Fruit fly (Drosophila melanogaster) whole organism, embryonic: ENCODE measurements around the gene sxe2.

ENCODE experiments used
- C15 ChIP-seq: fragments of 200-800 bp; sonication (Bioruptor generic); IDR thresholded peaks from 3 replicates; pipeline ENCODE4 v1.3.6; 2022; ENCODE audit warnings: missing biosample characterization, missing genetic modification characterization
- CG10209 ChIP-seq: fragments of 200-800 bp; sonication (Bioruptor generic); optimal IDR thresholded peaks from 3 replicates; lab custom pipeline; 2017; ENCODE audit warnings: missing biosample characterization, mild to moderate bottlenecking, missing genetic modification characterization, missing genetic modification reagents
- CG1024 ChIP-seq: fragments of 200-800 bp; sonication (Bioruptor generic); IDR thresholded peaks from 2 replicates; pipeline ENCODE4 v1.3.6; 2022; ENCODE audit warnings: missing biosample characterization, missing genetic modification characterization
- CG10274 ChIP-seq: fragments of 200-800 bp; sonication (Bioruptor generic); optimal IDR thresholded peaks from 3 replicates; lab custom pipeline; 2017; ENCODE audit warnings: missing biosample characterization, mild to moderate bottlenecking, missing genetic modification characterization
- CG10321 ChIP-seq: fragments of 200-800 bp; sonication (Bioruptor generic); IDR thresholded peaks from 2 replicates; pipeline ENCODE4 v1.3.6; 2022; ENCODE audit warnings: missing biosample characterization, missing genetic modification characterization
- CG11456 ChIP-seq: fragments of 200-800 bp; sonication (Bioruptor generic); IDR thresholded peaks from 3 replicates; pipeline ENCODE4 v1.3.6; 2022; ENCODE audit warnings: missing biosample characterization, missing genetic modification characterization
- CG12071 ChIP-seq: fragments of 200-800 bp; sonication (Bioruptor generic); optimal IDR thresholded peaks from 3 replicates; lab custom pipeline; 2018; ENCODE audit warnings: missing biosample characterization, mild to moderate bottlenecking, missing genetic modification characterization
- CG12219 ChIP-seq: fragments of 200-800 bp; sonication (Bioruptor generic); optimal IDR thresholded peaks from 3 replicates; lab custom pipeline; 2018; ENCODE audit warnings: missing biosample characterization, mild to moderate bottlenecking, missing genetic modification characterization
- CG1233 ChIP-seq: fragments of 200-800 bp; sonication (Bioruptor generic); optimal IDR thresholded peaks from 4 replicates; lab custom pipeline; 2018; ENCODE audit warnings: missing biosample characterization, mild to moderate bottlenecking, missing genetic modification characterization
- CG12391 ChIP-seq: fragments of 200-800 bp; sonication (Bioruptor generic); optimal IDR thresholded peaks from 3 replicates; lab custom pipeline; 2018; ENCODE audit warnings: missing biosample characterization, mild to moderate bottlenecking, missing genetic modification characterization, moderate library complexity
- CG12744 ChIP-seq: fragments of 200-800 bp; sonication (Bioruptor generic); optimal IDR thresholded peaks from 2 replicates; lab custom pipeline; 2016; ENCODE audit warnings: missing biosample characterization, missing genetic modification characterization
- CG13894 ChIP-seq: fragments of 200-800 bp; sonication (Bioruptor generic); optimal IDR thresholded peaks from 3 replicates; lab custom pipeline; 2018; ENCODE audit warnings: missing biosample characterization, mild to moderate bottlenecking, missing genetic modification characterization, moderate library complexity
- CG14050 ChIP-seq: fragments of 200-800 bp; sonication (Bioruptor generic); IDR thresholded peaks from 3 replicates; pipeline ENCODE4 v1.3.6; 2022; ENCODE audit warnings: missing biosample characterization, missing genetic modification characterization
- CG14710 ChIP-seq: fragments of 200-800 bp; sonication (Bioruptor generic); optimal IDR thresholded peaks from 3 replicates; lab custom pipeline; 2019; ENCODE audit warnings: missing biosample characterization, mild to moderate bottlenecking, missing genetic modification characterization, moderate library complexity
- CG15696 ChIP-seq: fragments of 200-800 bp; sonication (Bioruptor generic); optimal IDR thresholded peaks from 2 replicates; lab custom pipeline; 2019; ENCODE audit warnings: missing biosample characterization, mild to moderate bottlenecking, missing genetic modification characterization, moderate library complexity
- CG18599 ChIP-seq: fragments of 200-800 bp; sonication (Bioruptor generic); optimal IDR thresholded peaks from 3 replicates; lab custom pipeline; 2017; ENCODE audit warnings: missing biosample characterization, missing genetic modification characterization, mild to moderate bottlenecking, moderate library complexity, missing genetic modification reagents
- CG2116 ChIP-seq: fragments of 200-800 bp; sonication (Bioruptor generic); optimal IDR thresholded peaks from 3 replicates; lab custom pipeline; 2018; ENCODE audit warnings: missing biosample characterization, mild to moderate bottlenecking, missing genetic modification characterization
- CG2129 ChIP-seq: fragments of 200-800 bp; sonication (Bioruptor generic); IDR thresholded peaks from 2 replicates; pipeline ENCODE4 v1.3.6; 2022; ENCODE audit warnings: missing biosample characterization, missing genetic modification characterization; ENCODE audit not compliant: partially characterized antibody
- CG2678 ChIP-seq: fragments of 200-800 bp; sonication (Bioruptor generic); optimal IDR thresholded peaks from 3 replicates; lab custom pipeline; 2019; ENCODE audit warnings: missing biosample characterization, mild to moderate bottlenecking, missing genetic modification characterization, moderate library complexity
- CG32772 ChIP-seq: fragments of 200-800 bp; sonication (Bioruptor generic); IDR thresholded peaks from 2 replicates; pipeline ENCODE4 v1.3.6; 2022; ENCODE audit warnings: missing biosample characterization, missing genetic modification characterization
- CG4424 ChIP-seq: fragments of 200-800 bp; sonication (Bioruptor generic); optimal IDR thresholded peaks from 3 replicates; lab custom pipeline; 2016; ENCODE audit warnings: missing biosample characterization, missing genetic modification characterization
- CG9215 ChIP-seq: fragments of 200-800 bp; sonication (Bioruptor generic); IDR thresholded peaks from 2 replicates; pipeline ENCODE4 v1.3.6; 2022; ENCODE audit warnings: missing biosample characterization, missing genetic modification characterization
- CkIIα-i1 ChIP-seq: fragments of 200-800 bp; sonication (Bioruptor generic); IDR thresholded peaks from 2 replicates; pipeline ENCODE4 v1.3.6; 2022; ENCODE audit warnings: missing biosample characterization, missing genetic modification characterization
- CoRest ChIP-seq: fragments of 200-800 bp; sonication (Bioruptor generic); optimal IDR thresholded peaks from 3 replicates; lab custom pipeline; 2018; ENCODE audit warnings: missing biosample characterization, mild to moderate bottlenecking, missing genetic modification characterization, moderate library complexity
- Dp ChIP-seq: fragments of 200-800 bp; sonication (Bioruptor generic); optimal IDR thresholded peaks from 2 replicates; lab custom pipeline; 2018; ENCODE audit warnings: missing biosample characterization, mild to moderate bottlenecking, missing genetic modification characterization, moderate library complexity
- H2.0 ChIP-seq: fragments of 200-800 bp; sonication (Bioruptor generic); IDR thresholded peaks from 2 replicates; pipeline ENCODE4 v1.3.6; 2022; ENCODE audit warnings: missing biosample characterization, missing genetic modification characterization
- HHEX ChIP-seq: fragments of 200-800 bp; sonication (Bioruptor generic); optimal IDR thresholded peaks from 3 replicates; lab custom pipeline; 2017; ENCODE audit warnings: missing biosample characterization, mild to moderate bottlenecking, missing genetic modification characterization, missing genetic modification reagents
- Hand ChIP-seq: fragments of 200-800 bp; sonication (Bioruptor generic); optimal IDR thresholded peaks from 2 replicates; lab custom pipeline; 2017; ENCODE audit warnings: mild to moderate bottlenecking, missing biosample characterization, missing genetic modification reagents, missing genetic modification characterization
- Pdp1 ChIP-seq, 2 experiments: fragments of 200-800 bp; sonication (Bioruptor generic); optimal IDR thresholded peaks; 3 replicates each; lab custom pipeline; 2016; ENCODE audit warnings: missing biosample characterization in 2 of 2, missing genetic modification characterization in 2 of 2, mild to moderate bottlenecking in 1 of 2, moderate library complexity in 1 of 2
- Rfx ChIP-seq: fragments of 200-800 bp; sonication (Bioruptor generic); IDR thresholded peaks from 2 replicates; pipeline ENCODE4 v1.3.6; 2022; ENCODE audit warnings: missing biosample characterization, missing genetic modification characterization
- bab2 ChIP-seq: fragments of 200-800 bp; sonication (Bioruptor generic); optimal IDR thresholded peaks from 2 replicates; lab custom pipeline; 2016; ENCODE audit warnings: missing biosample characterization, missing genetic modification characterization
- bsh ChIP-seq, 2 experiments: fragments of 200-800 bp; sonication (Bioruptor generic); optimal IDR thresholded peaks; 2 replicates each; lab custom pipeline; 2017 to 2018; ENCODE audit warnings: mild to moderate bottlenecking in 2 of 2, missing biosample characterization in 2 of 2, missing genetic modification characterization in 2 of 2, moderate library complexity in 1 of 2
- btn ChIP-seq: fragments of 200-800 bp; sonication (Bioruptor generic); optimal IDR thresholded peaks from 2 replicates; lab custom pipeline; 2016; ENCODE audit warnings: missing biosample characterization, missing genetic modification characterization
- chm ChIP-seq: fragments of 200-800 bp; sonication (Bioruptor generic); IDR thresholded peaks from 2 replicates; pipeline ENCODE4 v1.3.6; 2022; ENCODE audit warnings: missing biosample characterization, missing genetic modification characterization
- corto ChIP-seq: fragments of 200-800 bp; sonication (Bioruptor generic); optimal IDR thresholded peaks from 2 replicates; lab custom pipeline; 2016; ENCODE audit warnings: missing biosample characterization, mild to moderate bottlenecking, missing genetic modification characterization, moderate library complexity
- dimm ChIP-seq: fragments of 200-800 bp; sonication (Bioruptor generic); IDR thresholded peaks from 2 replicates; pipeline ENCODE4 v1.3.6; 2022; ENCODE audit warnings: missing biosample characterization, missing genetic modification characterization
- gcm ChIP-seq: fragments of 200-800 bp; sonication (Bioruptor generic); optimal IDR thresholded peaks from 2 replicates; lab custom pipeline; 2019; ENCODE audit warnings: missing biosample characterization, mild to moderate bottlenecking, missing genetic modification characterization, moderate library complexity
- inv ChIP-seq: fragments of 200-800 bp; sonication (Bioruptor generic); IDR thresholded peaks from 2 replicates; pipeline ENCODE4 v1.3.6; 2022; ENCODE audit warnings: missing biosample characterization, missing genetic modification characterization; ENCODE audit not compliant: partially characterized antibody
- kay ChIP-seq: fragments of 200-800 bp; sonication (Bioruptor generic); optimal IDR thresholded peaks from 2 replicates; lab custom pipeline; 2016; ENCODE audit warnings: missing biosample characterization, missing genetic modification characterization
- lola ChIP-seq, 3 experiments: fragments of >200 bp in 2 of 3; fragments of 200-800 bp in 1 of 3; sonication (Bioruptor generic) in 1 of 3; optimal IDR thresholded peaks; 2 replicates each; lab custom pipeline; 2017 to 2019; ENCODE audit warnings: missing biosample characterization in 3 of 3, missing genetic modification characterization in 3 of 3, mild to moderate bottlenecking in 1 of 3, moderate library complexity in 1 of 3
- maf-S ChIP-seq: fragments of 200-800 bp; sonication (Bioruptor generic); optimal IDR thresholded peaks from 2 replicates; lab custom pipeline; 2016; ENCODE audit warnings: missing biosample characterization, missing genetic modification characterization
- nerfin-2 ChIP-seq: fragments of 200-800 bp; sonication (Bioruptor generic); IDR thresholded peaks from 2 replicates; pipeline ENCODE4 v1.3.6; 2022; ENCODE audit warnings: missing biosample characterization, missing genetic modification characterization; ENCODE audit not compliant: partially characterized antibody
- row ChIP-seq: fragments of 200-800 bp; sonication (Bioruptor generic); IDR thresholded peaks from 3 replicates; pipeline ENCODE4 v1.3.6; 2022; ENCODE audit warnings: missing biosample characterization, missing genetic modification characterization
- run ChIP-seq: fragments of 200-800 bp; sonication (Bioruptor generic); optimal IDR thresholded peaks from 3 replicates; lab custom pipeline; 2018; ENCODE audit warnings: missing biosample characterization, mild to moderate bottlenecking, missing genetic modification characterization
- sim ChIP-seq: fragments of 200-800 bp; sonication (Bioruptor generic); IDR thresholded peaks from 2 replicates; pipeline ENCODE4 v1.3.6; 2022; ENCODE audit warnings: missing biosample characterization, missing genetic modification characterization
- tap ChIP-seq: fragments of 200-800 bp; optimal IDR thresholded peaks from 3 replicates; lab custom pipeline; 2019; ENCODE audit warnings: missing biosample characterization, mild to moderate bottlenecking, missing genetic modification characterization, moderate library complexity
- trh ChIP-seq: fragments of 200-800 bp; sonication (Bioruptor generic); optimal IDR thresholded peaks from 2 replicates; lab custom pipeline; 2016; ENCODE audit warnings: missing biosample characterization, missing genetic modification characterization

sxe2 gene

DNA sequence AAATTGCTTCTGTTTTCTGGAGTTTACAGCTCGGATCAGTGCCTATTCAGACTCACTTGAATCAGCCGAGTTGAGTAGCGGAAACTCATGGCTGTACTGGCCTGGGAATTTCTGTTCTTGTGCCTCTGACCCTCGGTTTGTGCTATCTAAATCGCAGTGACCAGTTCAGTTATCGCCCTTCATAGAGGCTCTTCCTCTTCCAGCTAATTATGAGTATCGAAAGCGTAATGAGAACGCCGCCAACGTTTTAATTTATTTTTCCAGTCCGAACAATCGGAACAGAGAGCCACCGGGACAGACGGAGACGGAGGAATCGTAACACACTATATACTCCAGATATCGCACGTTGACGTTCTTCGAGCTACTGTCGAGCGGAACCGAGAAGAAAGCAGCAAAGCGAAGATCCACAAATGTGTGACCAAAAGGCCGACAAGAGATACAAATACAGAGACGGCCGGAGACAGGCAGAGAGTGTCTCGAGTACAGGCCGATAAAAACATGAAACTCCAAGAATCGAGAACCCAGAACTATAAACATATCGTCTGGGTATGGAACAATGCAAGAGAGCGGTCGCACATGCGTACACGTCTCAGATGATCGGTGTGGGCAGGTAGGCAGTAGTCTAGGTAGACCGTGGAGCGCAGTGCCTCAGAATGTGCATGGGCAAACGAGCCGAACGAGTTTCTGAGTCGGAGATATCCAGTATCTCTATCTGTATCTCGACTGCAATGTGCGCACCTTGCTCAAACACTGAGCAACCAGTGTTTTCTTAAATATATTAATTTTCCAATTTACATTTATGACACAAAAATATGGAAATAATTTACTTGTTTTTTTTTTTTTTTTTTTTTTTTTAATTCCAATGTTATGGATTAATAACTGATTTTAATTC lies 11.7 kb upstream of the sxe2 start (continued):
- TF ChIP-seq CG10274 (GFP tag; lab: Kevin White, UChicago) (no peak), Hand (GFP tag; lab: Kevin White, UChicago) (no peak), bsh (GFP tag; optimal IDR thresholded peaks at IDR 0.05; lab: Kevin White, UChicago) (peak; percentile 52 to 85), CG14050 (GFP tag; lab: Robert Waterston, UW) (peak; percentile 73), corto (peak; percentile 47), CG9215 (GFP tag; lab: Robert Waterston, UW) (no peak), CG10321 (GFP tag; lab: Robert Waterston, UW) (no peak), chm (peak; percentile 72), CG12391 (tag; lab: Kevin White, UChicago) (peak; percentile 78), kay (peak; percentile 63), bab2 (peak; percentile 55), CG32772 (peak; percentile 76), nerfin-2 (GFP tag; lab: Robert Waterston, UW) (no peak), CG1233 (GFP tag; lab: Kevin White, UChicago) (peak; percentile 51), tap (peak; percentile 71), CG18599 (GFP tag; lab: Kevin White, UChicago) (no peak), row (GFP tag; lab: Robert Waterston, UW) (peak; percentile 85), CG10209 (GFP tag; lab: Kevin White, UChicago) (peak; percentile 69), CoRest (tag; lab: Kevin White, UChicago) (peak; percentile 48), C15 (GFP tag; lab: Robert Waterston, UW) (no peak), Pdp1 (GFP tag; optimal IDR thresholded peaks at IDR 0.05; lab: Kevin White, UChicago) (peak; percentile 22 to 29), CG12744 (GFP tag; lab: Kevin White, UChicago) (peak; percentile 54), inv (GFP tag; lab: Robert Waterston, UW) (no peak), maf-S (GFP tag; lab: Kevin White, UChicago) (no peak), CkIIα-i1 (GFP tag; lab: Robert Waterston, UW) (no peak), CG4424 (GFP tag; lab: Kevin White, UChicago) (peak; percentile 84), lola (GFP tag; optimal IDR thresholded peaks at IDR 0.05; lab: Kevin White, UChicago) (peak in 1 of 3 experiments; percentile 72), dimm (GFP tag; lab: Robert Waterston, UW) (peak; percentile 46), trh (no peak), CG2129 (GFP tag; lab: Robert Waterston, UW) (0 out of 2 replicates have a peak, but pooled peaks have one; percentile 35), CG2678 (tag; lab: Kevin White, UChicago) (no peak), HHEX (no peak), CG11456 (GFP tag; lab: Robert Waterston, UW) (0 out of 3 replicates have a peak, but pooled peaks have one; percentile 26), CG12219 (GFP tag; lab: Kevin White, UChicago) (peak; percentile 30), sim (GFP tag; lab: Robert Waterston, UW) (peak; percentile 66; the same call in 1 of the 2 replicates), run (tag; lab: Kevin White, UChicago) (peak; percentile 22), CG14710 (tag; lab: Kevin White, UChicago) (peak; percentile 51), CG13894 (tag; lab: Kevin White, UChicago) (no peak), CG12071 (GFP tag; lab: Kevin White, UChicago) (no peak), gcm (GFP tag; lab: Kevin White, UChicago) (peak; percentile 66), Dp (no peak), CG1024 (GFP tag; lab: Robert Waterston, UW) (peak; percentile 68), btn (GFP tag; lab: Kevin White, UChicago) (no peak), Rfx (0 out of 2 replicates have a peak, but pooled peaks have one; percentile 12), CG15696 (tag; lab: Kevin White, UChicago) (peak; percentile 43), H2.0 (GFP tag; lab: Robert Waterston, UW) (peak; percentile 75), CG2116 (GFP tag; lab: Kevin White, UChicago) (peak; percentile 40)
